Worm (Caenorhabditis elegans) whole organism, L1 larva: Measurements from ENCODE around the gene F58B4.5.
A peak's percentile ranks its signal among the peaks of the same experiment; 100 is the strongest.

ENCODE experiments used
- C16A3.4 ChIP-seq: fragments of 150-350 bp; optimal IDR thresholded peaks from 2 replicates; lab custom pipeline; 2014; ENCODE audit warnings: missing biosample characterization, missing genetic modification characterization
- C34B4.2 ChIP-seq: sonication (generic microtip); optimal IDR thresholded peaks from 2 replicates; lab custom pipeline; 2017; ENCODE audit warnings: mild to moderate bottlenecking, missing genetic modification characterization, missing compliant biosample characterization
- aha-1 ChIP-seq: fragments of 150-350 bp; optimal IDR thresholded peaks from 2 replicates; lab custom pipeline; 2014; ENCODE audit warnings: missing biosample characterization, missing genetic modification characterization
- blmp-1 ChIP-seq: fragments of 150-350 bp; optimal IDR thresholded peaks from 2 replicates; lab custom pipeline; 2014; ENCODE audit warnings: missing biosample characterization, missing genetic modification characterization
- ceh-63 ChIP-seq: fragments of 200-800 bp; sonication (Bioruptor generic); optimal IDR thresholded peaks from 2 replicates; lab custom pipeline; 2018; ENCODE audit warnings: mild to moderate bottlenecking, missing genetic modification characterization, missing compliant biosample characterization
- ceh-88 ChIP-seq: fragments of 200-800 bp; sonication (Bioruptor generic); IDR thresholded peaks from 2 replicates; pipeline ENCODE4 v1.3.6; 2022; ENCODE audit warnings: missing genetic modification characterization, missing compliant biosample characterization
- ceh-90 ChIP-seq: sonication (generic microtip); optimal IDR thresholded peaks from 2 replicates; lab custom pipeline; 2016; ENCODE audit warnings: missing genetic modification characterization, missing compliant biosample characterization
- ces-1 ChIP-seq: fragments of 150-350 bp; optimal IDR thresholded peaks from 2 replicates; lab custom pipeline; 2014; ENCODE audit warnings: missing biosample characterization, missing genetic modification reagents, missing genetic modification characterization
- dpl-1 ChIP-seq, 3 experiments: fragments of 150-350 bp in 2 of 3; sonication (generic microtip) in 1 of 3; optimal IDR thresholded peaks; 2 replicates each; lab custom pipeline; 2014 to 2017; ENCODE audit warnings: missing biosample characterization in 3 of 3, missing genetic modification characterization in 3 of 3, missing genetic modification reagents in 3 of 3
- efl-1 ChIP-seq, 4 experiments: fragments of 150-350 bp; optimal IDR thresholded peaks in 3 of 4; peaks in 1 of 4; 1 replicate in 1 of 4; 2 replicates in 3 of 4; lab custom pipeline; 2014; ENCODE audit warnings: missing biosample characterization in 2 of 4, missing genetic modification characterization in 2 of 4, missing genetic modification reagents in 2 of 4
- elt-2 ChIP-seq: sonication (generic microtip); optimal IDR thresholded peaks from 2 replicates; lab custom pipeline; 2016; ENCODE audit warnings: missing genetic modification characterization, mild to moderate bottlenecking, inconsistent platforms, missing compliant biosample characterization, missing genetic modification reagents
- elt-3 ChIP-seq, 6 experiments: fragments of 150-350 bp in 1 of 6; sonication (generic microtip); optimal IDR thresholded peaks; 2 replicates each; lab custom pipeline; 2017 to 2018; ENCODE audit warnings: missing biosample characterization in 6 of 6, missing genetic modification characterization in 6 of 6, inconsistent platforms in 1 of 6
- ets-5 ChIP-seq: fragments of 200-800 bp; sonication (Bioruptor generic); IDR thresholded peaks from 2 replicates; pipeline ENCODE4 v1.3.6; 2022; ENCODE audit warnings: missing genetic modification characterization, missing compliant biosample characterization
- fkh-10 ChIP-seq: sonication (generic microtip); optimal IDR thresholded peaks from 2 replicates; lab custom pipeline; 2017; ENCODE audit warnings: missing biosample characterization, missing genetic modification reagents, missing genetic modification characterization
- fkh-4 ChIP-seq: sonication (generic microtip); optimal IDR thresholded peaks from 2 replicates; lab custom pipeline; 2016; ENCODE audit warnings: missing compliant biosample characterization, missing genetic modification characterization, borderline replicate concordance
- fkh-8 ChIP-seq: sonication (generic microtip); optimal IDR thresholded peaks from 2 replicates; lab custom pipeline; 2016; ENCODE audit warnings: mild to moderate bottlenecking, missing genetic modification characterization, missing compliant biosample characterization
- grh-1 ChIP-seq: fragments of 200-800 bp; sonication (Bioruptor generic); IDR thresholded peaks from 2 replicates; pipeline ENCODE4 v1.3.6; 2022; ENCODE audit warnings: missing genetic modification reagents, missing genetic modification characterization, missing compliant biosample characterization
- hlh-17 ChIP-seq: fragments of 200-800 bp; sonication (Bioruptor generic); optimal IDR thresholded peaks from 2 replicates; lab custom pipeline; 2018; ENCODE audit warnings: missing genetic modification characterization, mild to moderate bottlenecking, missing compliant biosample characterization, moderate library complexity, borderline replicate concordance
- hlh-4 ChIP-seq: sonication (generic microtip); optimal IDR thresholded peaks from 2 replicates; lab custom pipeline; 2016; ENCODE audit warnings: mild to moderate bottlenecking, missing genetic modification characterization, missing compliant biosample characterization
- irx-1 ChIP-seq: sonication (generic microtip); optimal IDR thresholded peaks from 2 replicates; lab custom pipeline; 2016; ENCODE audit warnings: missing genetic modification characterization, missing compliant biosample characterization
- isw-1 ChIP-seq: fragments of 200-800 bp; sonication (Bioruptor generic); IDR thresholded peaks from 2 replicates; pipeline ENCODE4 v1.3.6; 2022; ENCODE audit warnings: missing genetic modification characterization, missing compliant biosample characterization
- lin-13 ChIP-seq: fragments of 150-350 bp; optimal IDR thresholded peaks from 2 replicates; lab custom pipeline; 2014; ENCODE audit warnings: missing biosample characterization, missing genetic modification reagents, missing genetic modification characterization
- lin-14 ChIP-seq: fragments of 200-800 bp; sonication (Bioruptor generic); optimal IDR thresholded peaks from 2 replicates; lab custom pipeline; 2018; ENCODE audit warnings: mild to moderate bottlenecking, missing genetic modification characterization, moderate library complexity, missing compliant biosample characterization
- lin-39 ChIP-seq: fragments of 150-350 bp; optimal IDR thresholded peaks from 2 replicates; lab custom pipeline; 2014; ENCODE audit warnings: missing biosample characterization, missing genetic modification reagents, missing genetic modification characterization
- lir-3 ChIP-seq: sonication (generic microtip); optimal IDR thresholded peaks from 2 replicates; lab custom pipeline; 2016; ENCODE audit warnings: mild to moderate bottlenecking, missing genetic modification characterization, moderate library complexity, missing compliant biosample characterization; ENCODE audit not compliant: poor library complexity
- mab-9 ChIP-seq: fragments of 200-800 bp; sonication (Bioruptor generic); IDR thresholded peaks from 2 replicates; pipeline ENCODE4 v1.3.6; 2022; ENCODE audit warnings: missing genetic modification reagents, missing genetic modification characterization, missing compliant biosample characterization
- mef-2 ChIP-seq: fragments of 150-350 bp; optimal IDR thresholded peaks from 2 replicates; lab custom pipeline; 2014; ENCODE audit warnings: missing biosample characterization, missing genetic modification characterization
- mep-1 ChIP-seq: fragments of 150-350 bp; optimal IDR thresholded peaks from 2 replicates; lab custom pipeline; 2014; ENCODE audit warnings: missing biosample characterization, missing genetic modification characterization
- nhr-11 ChIP-seq: fragments of 150-350 bp; optimal IDR thresholded peaks from 2 replicates; lab custom pipeline; 2014; ENCODE audit warnings: missing biosample characterization, missing genetic modification characterization
- nhr-19 ChIP-seq: fragments of 200-800 bp; sonication (Bioruptor generic); conservative IDR thresholded peaks from 2 replicates; pipeline ENCODE4 v1.3.6; 2022; ENCODE audit warnings: missing genetic modification characterization, missing compliant biosample characterization
- nhr-47 ChIP-seq: sonication (generic microtip); optimal IDR thresholded peaks from 2 replicates; lab custom pipeline; 2016; ENCODE audit warnings: mild to moderate bottlenecking, missing genetic modification characterization, moderate library complexity, missing compliant biosample characterization
- nhr-76 ChIP-seq: sonication (generic microtip); optimal IDR thresholded peaks from 2 replicates; lab custom pipeline; 2017; ENCODE audit warnings: missing biosample characterization, missing genetic modification characterization
- nhr-90 ChIP-seq: sonication (generic microtip); optimal IDR thresholded peaks from 2 replicates; lab custom pipeline; 2016; ENCODE audit warnings: mild to moderate bottlenecking, missing genetic modification characterization, missing compliant biosample characterization; ENCODE audit not compliant: poor library complexity
- pag-3 ChIP-seq: sonication (generic microtip); optimal IDR thresholded peaks from 2 replicates; lab custom pipeline; 2017; ENCODE audit warnings: missing genetic modification characterization, mild to moderate bottlenecking, missing compliant biosample characterization, antibody characterized with exemption, borderline replicate concordance; ENCODE audit not compliant: insufficient read depth
- pax-3 ChIP-seq: fragments of 200-800 bp; sonication (Bioruptor generic); optimal IDR thresholded peaks from 2 replicates; lab custom pipeline; 2018; ENCODE audit warnings: mild to moderate bottlenecking, missing genetic modification characterization, moderate library complexity, missing compliant biosample characterization
- pqm-1 ChIP-seq: sonication (generic microtip); optimal IDR thresholded peaks from 3 replicates; lab custom pipeline; 2017; ENCODE audit warnings: missing biosample characterization, missing genetic modification characterization
- rnt-1 ChIP-seq: sonication (generic microtip); optimal IDR thresholded peaks from 2 replicates; lab custom pipeline; 2016; ENCODE audit warnings: mild to moderate bottlenecking, missing genetic modification characterization, moderate library complexity, missing compliant biosample characterization
- skn-1 ChIP-seq: fragments of 150-350 bp; optimal IDR thresholded peaks from 2 replicates; lab custom pipeline; 2014; ENCODE audit warnings: missing biosample characterization, missing genetic modification characterization
- snpc-4 ChIP-seq: fragments of 150-350 bp; optimal IDR thresholded peaks from 2 replicates; lab custom pipeline; 2014; ENCODE audit warnings: missing biosample characterization, missing genetic modification characterization
- snu-23 ChIP-seq: sonication (generic microtip); optimal IDR thresholded peaks from 2 replicates; lab custom pipeline; 2016; ENCODE audit warnings: missing genetic modification characterization, missing compliant biosample characterization
- sox-4 ChIP-seq: sonication (generic microtip); optimal IDR thresholded peaks from 2 replicates; lab custom pipeline; 2016; ENCODE audit warnings: missing genetic modification characterization, missing compliant biosample characterization
- sptf-1 ChIP-seq: fragments of 150-350 bp; optimal IDR thresholded peaks from 2 replicates; lab custom pipeline; 2014; ENCODE audit warnings: missing biosample characterization, missing genetic modification characterization
- sup-37 ChIP-seq: fragments of 200-800 bp; sonication (Bioruptor generic); optimal IDR thresholded peaks from 2 replicates; lab custom pipeline; 2018; ENCODE audit warnings: mild to moderate bottlenecking, missing genetic modification characterization, missing compliant biosample characterization
- tlp-1 ChIP-seq: fragments of 150-350 bp; optimal IDR thresholded peaks from 2 replicates; lab custom pipeline; 2014; ENCODE audit warnings: missing biosample characterization, missing genetic modification characterization
- unc-130 ChIP-seq: fragments of 150-350 bp; optimal IDR thresholded peaks from 2 replicates; lab custom pipeline; 2017; ENCODE audit warnings: missing biosample characterization, missing genetic modification characterization, inconsistent platforms
- unc-30 ChIP-seq: sonication (generic microtip); optimal IDR thresholded peaks from 2 replicates; lab custom pipeline; 2017; ENCODE audit warnings: missing biosample characterization, missing genetic modification characterization
- xbp-1 ChIP-seq: sonication (generic microtip); optimal IDR thresholded peaks from 2 replicates; lab custom pipeline; 2016; ENCODE audit warnings: missing genetic modification characterization, missing compliant biosample characterization
- ztf-11 ChIP-seq, 2 experiments: sonication (generic microtip); optimal IDR thresholded peaks; 2 replicates each; lab custom pipeline; 2016 to 2017; ENCODE audit warnings: missing genetic modification characterization in 2 of 2, missing biosample characterization in 1 of 2, missing compliant biosample characterization in 1 of 2

Gene F58B4.5

DNA sequence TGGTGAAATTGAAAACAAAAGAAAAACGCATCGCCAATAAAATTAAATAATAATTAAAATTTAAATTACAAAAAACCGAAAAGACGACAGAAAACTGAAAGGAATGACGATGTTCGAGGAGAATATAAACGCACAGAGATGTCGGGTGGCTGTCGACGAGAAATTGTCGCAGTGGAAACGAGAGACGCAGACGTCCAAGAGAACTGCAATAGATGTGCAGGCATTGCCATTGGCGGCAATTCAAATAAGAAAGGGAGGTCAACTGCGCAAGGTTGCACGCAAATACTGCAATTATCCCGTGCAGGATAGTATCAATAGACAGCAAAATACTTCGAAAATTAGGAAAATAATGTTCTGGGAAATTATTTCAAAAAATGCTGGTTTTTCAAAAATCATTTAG lies 35.3 kb upstream of the F58B4.5 start (continued):
- TF ChIP-seq dpl-1 (GFP tag; optimal IDR thresholded peaks at IDR 0.05; lab: Kevin White, UChicago) = peak; percentile 100
- TF ChIP-seq mab-9 (GFP tag; lab: Robert Waterston, UW) = peak; percentile 96
- no peak for TF ChIP-seq pag-3 (tag; lab: Kevin White, UChicago)
- peak; percentile 99 for TF ChIP-seq grh-1 (GFP tag; lab: Robert Waterston, UW)
- peak; percentile 99 for TF ChIP-seq lin-13 (GFP tag; lab: Kevin White, UChicago)
- peak; percentile 99 for TF ChIP-seq fkh-8 (tag; lab: Kevin White, UChicago)
- TF ChIP-seq xbp-1 = peak; percentile 99
- TF ChIP-seq ztf-11 (tag; optimal IDR thresholded peaks at IDR 0.05; lab: Kevin White, UChicago) = peak; percentile 56 to 97
- peak; percentile 94 for TF ChIP-seq lir-3
- no peak for TF ChIP-seq sptf-1 (tag; lab: Kevin White, UChicago)
- peak; percentile 89 for TF ChIP-seq ceh-63 (GFP tag; lab: Kevin White, UChicago)
- TF ChIP-seq hlh-4 = peak; percentile 70
- peak; percentile 99 for TF ChIP-seq pax-3
- peak; percentile 99 for TF ChIP-seq mep-1
- peak; percentile 97 for TF ChIP-seq skn-1 (tag; lab: Kevin White, UChicago)
- peak; percentile 92 for TF ChIP-seq blmp-1
- TF ChIP-seq fkh-10 (GFP tag; lab: Kevin White, UChicago) = peak; percentile 96
- peak; percentile 99 for TF ChIP-seq nhr-19 (GFP tag; lab: Robert Waterston, UW)
- peak; percentile 93 for TF ChIP-seq snpc-4 (tag; lab: Kevin White, UChicago)
- TF ChIP-seq ces-1 (GFP tag; lab: Kevin White, UChicago) = no peak
- TF ChIP-seq snu-23 (GFP tag; lab: Kevin White, UChicago) = peak; percentile 99
- peak; percentile 98 for TF ChIP-seq C16A3.4 (tag; lab: Kevin White, UChicago)
- TF ChIP-seq fkh-4 (tag; lab: Kevin White, UChicago) = peak; percentile 88
- TF ChIP-seq ceh-90 (tag; lab: Kevin White, UChicago) = peak; percentile 76
- TF ChIP-seq irx-1 (tag; lab: Kevin White, UChicago) = peak; percentile 98
- peak; percentile 97 for TF ChIP-seq sox-4
- peak; percentile 96 for TF ChIP-seq isw-1 (GFP tag; lab: Robert Waterston, UW)
- peak; percentile 99 for TF ChIP-seq lin-14
- no peak for TF ChIP-seq pqm-1 (tag; lab: Kevin White, UChicago)
- peak; percentile 99 for TF ChIP-seq nhr-11
- peak; percentile 97 for TF ChIP-seq lin-39
- TF ChIP-seq unc-130 (tag; lab: Kevin White, UChicago) = peak; percentile 99
- peak; percentile 99 for TF ChIP-seq nhr-47 (tag; lab: Kevin White, UChicago)
- TF ChIP-seq ceh-88 (GFP tag; lab: Robert Waterston, UW) = peak; percentile 96
- peak; percentile 100 for TF ChIP-seq rnt-1 (tag; lab: Kevin White, UChicago)
- TF ChIP-seq aha-1 (tag; lab: Kevin White, UChicago) = peak; percentile 97
- TF ChIP-seq C34B4.2 (tag; lab: Kevin White, UChicago) = peak; percentile 94
- no peak for TF ChIP-seq tlp-1 (tag; lab: Kevin White, UChicago)
- TF ChIP-seq elt-3 (tag; optimal IDR thresholded peaks at IDR 0.05; lab: Kevin White, UChicago) = peak in 5 of 6 experiments; percentile 91 to 99 (median 98)
- TF ChIP-seq elt-2 (tag; lab: Kevin White, UChicago) = peak; percentile 97
- TF ChIP-seq nhr-76 (tag; lab: Kevin White, UChicago) = peak; percentile 99
- TF ChIP-seq unc-30 (tag; lab: Kevin White, UChicago) = peak; percentile 25
- peak; percentile 88 for TF ChIP-seq mef-2 (tag; lab: Kevin White, UChicago)

DNA sequence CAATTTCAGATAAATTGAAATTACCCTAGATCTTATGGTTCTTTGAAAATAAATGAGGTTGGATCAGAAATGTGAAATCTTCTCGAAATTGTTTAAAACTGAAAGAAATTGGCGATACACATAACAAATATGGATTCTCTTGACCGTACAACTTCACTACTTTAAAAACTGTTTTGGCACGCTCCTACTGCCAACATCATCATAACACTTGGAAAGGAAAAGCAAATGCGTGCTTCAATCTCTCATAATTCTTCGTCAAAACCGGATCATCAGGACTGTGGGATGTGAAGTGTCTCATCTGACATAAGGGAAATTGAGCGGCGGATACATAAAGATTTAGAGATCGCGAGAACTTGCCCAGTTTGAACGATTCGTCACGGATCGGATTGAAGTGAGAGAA lies 34.4 kb upstream of the F58B4.5 start, which contains the start of gene F32D8.7:
Gene F32D8.7, plus strand, starts transcription at position 329 of the 400 bp plus-strand sequence.
- TF ChIP-seq hlh-17 (GFP tag; lab: Kevin White, UChicago) (no peak), ets-5 (GFP tag; lab: Robert Waterston, UW) (no peak), efl-1 (optimal IDR thresholded peaks at IDR 0.05; lab: Kevin White, UChicago) (no peak), efl-1 (GFP tag; optimal IDR thresholded peaks at IDR 0.05 in 1 of 2; lab: Kevin White, UChicago) (peak in 1 of 2 experiments; percentile 80), nhr-90 (tag; lab: Kevin White, UChicago) (no peak), blmp-1 (peak; percentile 79), sup-37 (GFP tag; lab: Kevin White, UChicago) (no peak), elt-2 (tag; lab: Kevin White, UChicago) (no peak)
